Worm (Caenorhabditis elegans): Measurements from ENCODE around the gene M01H9.5.

M01H9.5 gene

ce11 chrIV:4437825-4438224 lies 27.5 kb upstream of the M01H9.5 start:
- TF ChIP-seq aly-2 (tag; optimal IDR thresholded peaks at IDR 0.05) (no peak), dpl-1 (GFP tag; optimal IDR thresholded peaks at IDR 0.05) (no peak), nhr-85 (tag) (peak; percentile 73), nhr-20 (tag; optimal IDR thresholded peaks at IDR 0.05) (peak; percentile 7), egl-13 (tag; optimal IDR thresholded peaks at IDR 0.05) (no peak), elt-3 (tag; optimal IDR thresholded peaks at IDR 0.05) (peak in 1 of 6 experiments; percentile 16), ces-1 (GFP tag; optimal IDR thresholded peaks at IDR 0.05) (no peak), pag-3 (tag; optimal IDR thresholded peaks at IDR 0.05; ENCODE audit: borderline replicate concordance, insufficient read depth) (no peak), lin-14 (GFP tag; optimal IDR thresholded peaks at IDR 0.05) (peak; percentile 69), jun-1 (tag; optimal IDR thresholded peaks at IDR 0.05) (no peak)

DNA sequence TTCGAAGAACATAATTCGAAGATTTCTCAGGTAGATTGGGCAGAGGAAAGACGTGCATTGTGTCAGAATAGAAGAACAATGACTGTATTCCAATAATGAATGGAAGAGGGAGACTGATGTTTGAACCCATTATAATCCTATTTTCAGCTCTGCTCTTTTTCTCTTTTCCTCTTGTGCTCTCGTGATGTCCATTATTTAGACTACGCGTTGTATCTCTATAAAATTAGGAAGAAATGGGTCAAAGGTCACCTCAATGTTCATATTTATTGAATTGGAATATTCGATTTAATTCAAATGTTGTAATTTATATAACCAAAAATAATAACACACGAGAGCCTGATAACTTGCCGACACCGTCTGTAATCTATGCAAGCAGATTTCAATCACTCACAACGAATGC lies 26.1 kb upstream of the M01H9.5 start, which contains the start of gene fbxb-74:
Gene fbxb-74, minus strand, starts transcription at position 101 of the 400 bp plus-strand sequence.
- no peak for TF ChIP-seq tlp-1 (tag; optimal IDR thresholded peaks at IDR 0.05)
- TF ChIP-seq elt-3 (tag; optimal IDR thresholded peaks at IDR 0.05) = no peak
- TF ChIP-seq hlh-17 (GFP tag; optimal IDR thresholded peaks at IDR 0.05; ENCODE audit: borderline replicate concordance) = no peak
- no peak for TF ChIP-seq lin-35 (GFP tag; optimal IDR thresholded peaks at IDR 0.05)
- TF ChIP-seq skn-1 (tag; optimal IDR thresholded peaks at IDR 0.05) = no peak
- TF ChIP-seq mdl-1 (tag; optimal IDR thresholded peaks at IDR 0.05) = no peak

- TF ChIP-seq efl-3 (GFP tag; optimal IDR thresholded peaks at IDR 0.05) = no peak
- TF ChIP-seq ets-5 (GFP tag; IDR thresholded peaks at IDR 0.05) = no peak
- TF ChIP-seq snu-23 (GFP tag; optimal IDR thresholded peaks at IDR 0.05) = no peak
- TF ChIP-seq efl-1 (optimal IDR thresholded peaks at IDR 0.05) = no peak
- TF ChIP-seq efl-1 (GFP tag; optimal IDR thresholded peaks at IDR 0.05 in 1 of 2) = no peak
- no peak for TF ChIP-seq lin-35 (GFP tag; optimal IDR thresholded peaks at IDR 0.05)
Observed at ce11 chrIV:4441077-4441476, 24.2 kb upstream of the M01H9.5 start, which contains the start of gene fbxb-75. fbxb-75 (minus strand) TSS chrIV:4441177.

DNA sequence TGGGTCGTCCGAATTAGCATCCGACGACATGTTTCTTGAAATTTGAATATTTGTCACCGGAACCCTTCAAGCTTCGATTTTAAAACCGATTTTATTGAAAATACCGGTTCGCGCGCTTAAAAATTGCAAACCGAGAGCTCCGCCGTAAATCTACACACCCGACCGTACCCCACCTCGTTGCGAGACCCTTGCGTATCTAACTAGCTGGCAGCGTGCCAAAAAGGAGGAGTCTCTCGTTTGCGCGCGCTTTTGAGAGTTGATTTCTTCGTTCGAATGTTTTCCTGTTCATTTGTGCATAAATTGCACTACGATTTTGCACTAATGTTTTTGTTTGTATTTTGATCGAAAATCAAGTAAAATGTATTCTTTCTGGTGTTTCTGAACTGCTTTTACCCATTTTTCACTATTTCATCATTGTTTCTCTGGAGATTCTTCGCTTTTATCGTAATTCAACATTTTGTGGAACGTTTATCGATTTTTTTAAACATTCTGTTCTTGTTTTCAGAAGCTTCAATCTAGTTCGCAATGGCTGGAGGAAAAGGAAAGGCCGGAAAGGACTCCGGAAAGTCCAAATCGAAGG lies 19.5 kb upstream of the M01H9.5 start, which contains the start of the genes wapl-1 and htz-1:
Gene wapl-1, minus strand, starts transcription at position 30 of the 580 bp plus-strand sequence.
Gene htz-1, plus strand, starts transcription at position 506 of the 580 bp plus-strand sequence.
- TF ChIP-seq lin-39 (tag; optimal IDR thresholded peaks at IDR 0.05) = peak; percentile 84
- TF ChIP-seq tbx-2 (tag; optimal IDR thresholded peaks at IDR 0.05) = peak; percentile 97
- peak; percentile 95 for TF ChIP-seq nhr-90 (tag; optimal IDR thresholded peaks at IDR 0.05; ENCODE audit: poor library complexity)
- no peak for TF ChIP-seq pqm-1 (tag; optimal IDR thresholded peaks at IDR 0.05)
- TF ChIP-seq snu-23 (GFP tag; optimal IDR thresholded peaks at IDR 0.05) = peak; percentile 98
- no peak for TF ChIP-seq unc-98 (GFP tag; IDR thresholded peaks at IDR 0.05)
- peak; percentile 94 for TF ChIP-seq grh-1 (GFP tag; IDR thresholded peaks at IDR 0.05)
- peak; percentile 97 for TF ChIP-seq nhr-19 (GFP tag; conservative IDR thresholded peaks at IDR 0.05)
- TF ChIP-seq unc-62 (GFP tag; optimal IDR thresholded peaks at IDR 0.05) = no peak
- TF ChIP-seq xbp-1 (tag; optimal IDR thresholded peaks at IDR 0.05) = peak; percentile 98
- peak; percentile 97 for TF ChIP-seq skn-1 (tag; optimal IDR thresholded peaks at IDR 0.05)
- no peak for TF ChIP-seq C34B4.2 (tag; optimal IDR thresholded peaks at IDR 0.05)
- TF ChIP-seq ceh-90 (tag; optimal IDR thresholded peaks at IDR 0.05) = peak; percentile 13
- TF ChIP-seq zip-4 (GFP tag; optimal IDR thresholded peaks at IDR 0.05) = peak; percentile 84
- TF ChIP-seq sup-37 (GFP tag; optimal IDR thresholded peaks at IDR 0.05) = peak; percentile 81
- peak; percentile 98 for TF ChIP-seq lin-13 (GFP tag; optimal IDR thresholded peaks at IDR 0.05)
- peak; percentile 86 for TF ChIP-seq nhr-11 (tag; optimal IDR thresholded peaks at IDR 0.05)
- peak; percentile 96 for TF ChIP-seq lin-15B (tag; optimal IDR thresholded peaks at IDR 0.05)
- TF ChIP-seq elt-3 (tag; optimal IDR thresholded peaks at IDR 0.05) = peak; percentile 43 to 92 (median 80)
- TF ChIP-seq sptf-1 (tag; optimal IDR thresholded peaks at IDR 0.05) = no peak
- TF ChIP-seq mef-2 (tag; optimal IDR thresholded peaks at IDR 0.05) = peak; percentile 91
- peak; percentile 97 for TF ChIP-seq swsn-7 (tag; optimal IDR thresholded peaks at IDR 0.05)
- TF ChIP-seq lsy-2 (tag; optimal IDR thresholded peaks at IDR 0.05) = peak; percentile 99 to 100
- TF ChIP-seq nhr-237 (tag; optimal IDR thresholded peaks at IDR 0.05) = peak; percentile 92
- peak; percentile 51 to 54 for TF ChIP-seq egl-27 (tag; optimal IDR thresholded peaks at IDR 0.05)
- TF ChIP-seq unc-30 (tag; optimal IDR thresholded peaks at IDR 0.05) = no peak
- TF ChIP-seq hlh-4 (tag; optimal IDR thresholded peaks at IDR 0.05) = no peak
- TF ChIP-seq ama-1 (optimal IDR thresholded peaks at IDR 0.05) = peak; percentile 71
- TF ChIP-seq Y116A8C.19 (tag; optimal IDR thresholded peaks at IDR 0.05; ENCODE audit: borderline replicate concordance) = no peak
- TF ChIP-seq nhr-28 (tag; optimal IDR thresholded peaks at IDR 0.05) = no peak

All from whole organism, L1 larva.